Fruit fly (Drosophila melanogaster): ENCODE data around the gene Cpr65Ax2.

Gene Cpr65Ax2

DNA sequence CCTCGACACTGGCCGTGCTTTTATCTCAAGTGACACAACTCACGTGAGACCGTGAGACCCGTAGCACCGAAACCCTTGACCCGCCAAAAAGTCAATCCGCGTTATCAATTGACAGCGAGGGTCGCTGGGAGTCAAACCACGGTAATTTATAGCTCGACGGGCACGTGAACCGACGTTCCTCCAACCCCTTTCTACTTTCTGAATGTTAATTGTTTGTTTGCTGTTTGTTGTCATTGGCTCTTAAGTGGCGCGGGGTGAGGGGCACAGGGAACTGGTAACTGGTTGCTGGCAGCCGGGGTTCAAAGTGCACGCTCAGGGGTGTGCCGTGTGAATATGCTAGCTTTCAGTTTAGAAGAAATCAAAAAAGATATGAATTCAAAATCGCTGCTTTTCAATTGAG lies 43.9 kb downstream of the Cpr65Ax2 start (continued):
- TF ChIP-seq z (GFP tag; IDR thresholded peaks at IDR 0.05) (no peak), Vsx1 (GFP tag; optimal IDR thresholded peaks at IDR 0.05) (peak; percentile 20), fd96Cb (tag; optimal IDR thresholded peaks at IDR 0.05) (no peak), tin (GFP tag; optimal IDR thresholded peaks at IDR 0.05) (no peak), fru (optimal IDR thresholded peaks at IDR 0.05) (no peak), CG10565 (GFP tag; optimal IDR thresholded peaks at IDR 0.05) (no peak)

DNA sequence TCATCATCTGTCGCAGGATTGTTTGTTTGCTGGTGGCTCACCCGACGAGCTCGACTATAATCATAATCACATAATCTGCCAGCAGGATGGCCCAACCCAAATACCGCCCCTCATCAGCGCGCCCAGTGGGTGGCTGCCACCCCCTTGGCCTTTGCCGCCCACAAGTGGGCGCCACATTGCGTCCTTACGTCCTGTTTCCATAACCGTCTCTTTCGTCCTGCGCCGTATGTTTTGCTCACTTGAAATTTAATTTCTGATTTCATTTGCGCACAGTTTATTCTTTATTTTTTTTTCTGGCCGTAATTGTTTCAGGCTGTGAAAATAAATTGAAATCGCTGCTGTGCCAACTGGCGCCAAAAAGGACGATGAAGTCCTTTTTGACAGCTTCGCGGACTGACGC lies 45.2 kb downstream of the Cpr65Ax2 start:
- peak; percentile 92 for TF ChIP-seq Ets65A (GFP tag)
- TF ChIP-seq D19A (tag; optimal IDR thresholded peaks at IDR 0.05), result no peak

DNA sequence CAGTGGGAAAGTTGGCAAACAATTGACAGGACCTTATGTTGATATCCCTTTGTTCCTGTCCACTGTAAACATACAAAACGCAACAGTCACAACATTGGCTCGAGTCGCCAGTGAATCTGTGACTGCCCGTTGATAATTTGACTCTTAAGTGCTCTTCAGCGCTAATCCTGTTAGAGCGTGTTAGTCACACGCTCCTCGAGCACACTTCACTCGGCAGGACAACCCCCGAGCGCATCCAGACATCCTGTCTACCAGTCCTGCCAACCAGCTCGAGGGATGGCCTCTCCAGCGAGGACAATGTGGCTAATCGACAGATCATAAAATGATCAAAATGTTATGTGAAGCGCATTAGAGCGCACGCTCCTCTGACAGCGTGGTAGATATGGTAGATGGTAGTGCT lies 46.1 kb downstream of the Cpr65Ax2 start:
- TF ChIP-seq CG2889 (GFP tag; IDR thresholded peaks at IDR 0.05) (0 out of 3 replicates have a peak, but pooled peaks have one; percentile 18), D (optimal IDR thresholded peaks at IDR 0.05) (peak; percentile 49), D (GFP tag; optimal IDR thresholded peaks at IDR 0.05) (no peak), ham (GFP tag; IDR thresholded peaks at IDR 0.05) (no peak), B-H1 (GFP tag; IDR thresholded peaks at IDR 0.05) (no peak), kni (GFP tag; optimal IDR thresholded peaks at IDR 0.05) (peak; percentile 25), CG3163 (GFP tag; optimal IDR thresholded peaks at IDR 0.05) (no peak), Dp (GFP tag; optimal IDR thresholded peaks at IDR 0.05) (no peak), CTCF (GFP tag; optimal IDR thresholded peaks at IDR 0.05) (peak; percentile 12), Hey (tag; optimal IDR thresholded peaks at IDR 0.05) (peak; percentile 95), Xrp1 (GFP tag; IDR thresholded peaks at IDR 0.05) (no peak), tll (GFP tag; optimal IDR thresholded peaks at IDR 0.05) (peak in 1 of 2 experiments; percentile 73), prd (optimal IDR thresholded peaks at IDR 0.05) (no peak), prd (GFP tag; IDR thresholded peaks at IDR 0.05) (peak; percentile 42; the same call in 1 of the 3 replicates), oc (tag; optimal IDR thresholded peaks at IDR 0.05) (peak; percentile 81), pros (GFP tag; optimal IDR thresholded peaks at IDR 0.05) (peak; percentile 83), gsb-n (tag; optimal IDR thresholded peaks at IDR 0.05) (peak; percentile 94), grn (GFP tag; optimal IDR thresholded peaks at IDR 0.05) (peak; percentile 23), nerfin-1 (tag; optimal IDR thresholded peaks at IDR 0.05) (peak; percentile 27)

DNA sequence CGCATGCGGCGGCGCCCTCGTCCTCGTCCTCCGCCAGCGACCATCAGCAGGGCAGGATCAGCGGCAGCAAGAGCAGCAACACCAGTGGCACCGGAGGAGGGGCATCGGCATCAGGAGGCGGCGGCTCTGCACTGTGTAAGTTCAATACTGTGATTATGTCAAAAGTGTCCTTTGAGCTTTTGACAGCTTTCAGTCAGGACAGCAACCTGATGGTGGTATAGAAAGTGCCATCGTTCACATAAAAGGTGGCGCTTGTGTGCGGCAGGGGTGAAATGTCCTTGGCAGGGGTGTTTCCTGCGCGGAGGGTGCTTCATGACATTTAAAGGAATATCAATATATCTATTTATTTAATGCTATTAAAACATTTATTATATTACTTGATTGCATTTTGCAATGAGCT lies 47.0 kb downstream of the Cpr65Ax2 start:
- TF ChIP-seq Chrac-16 (GFP tag; optimal IDR thresholded peaks at IDR 0.05) (no peak), crc (GFP tag; optimal IDR thresholded peaks at IDR 0.05) (no peak), Oaz (GFP tag; IDR thresholded peaks at IDR 0.05) (0 out of 2 replicates have a peak, but pooled peaks have one; percentile 5), CG12104 (GFP tag; optimal IDR thresholded peaks at IDR 0.05) (no peak), Med (GFP tag) (peak; percentile 53), da (GFP tag; optimal IDR thresholded peaks at IDR 0.05) (no peak), crol (GFP tag; IDR thresholded peaks at IDR 0.05) (0 out of 2 replicates have a peak, but pooled peaks have one; percentile 22), Ets97D (GFP tag; optimal IDR thresholded peaks at IDR 0.05) (peak; percentile 30), CG8089 (GFP tag; optimal IDR thresholded peaks at IDR 0.05) (no peak), CG1529 (GFP tag; optimal IDR thresholded peaks at IDR 0.05) (no peak), CG14441 (GFP tag; IDR thresholded peaks at IDR 0.05) (no peak), CG42726 (GFP tag; IDR thresholded peaks at IDR 0.05; ENCODE audit: partially characterized antibody) (0 out of 2 replicates have a peak, but pooled peaks have one; percentile 16), seq (GFP tag; IDR thresholded peaks at IDR 0.05) (0 out of 2 replicates have a peak, but pooled peaks have one; percentile 33), onecut (GFP tag; IDR thresholded peaks at IDR 0.05) (0 out of 2 replicates have a peak, but pooled peaks have one; percentile 6), pita (GFP tag; optimal IDR thresholded peaks at IDR 0.05) (peak; percentile 49), fd96Cb (tag; optimal IDR thresholded peaks at IDR 0.05) (no peak), CG33213 (GFP tag; optimal IDR thresholded peaks at IDR 0.05) (no peak), dpn (GFP tag; optimal IDR thresholded peaks at IDR 0.05) (no peak), CG6272 (GFP tag; IDR thresholded peaks at IDR 0.05) (0 out of 2 replicates have a peak, but pooled peaks have one; percentile 26), row (GFP tag; IDR thresholded peaks at IDR 0.05) (no peak), ci (GFP tag; IDR thresholded peaks at IDR 0.05) (0 out of 3 replicates have a peak, but pooled peaks have one; percentile 25), lola (GFP tag; optimal IDR thresholded peaks at IDR 0.05) (no peak), CG7786 (GFP tag; optimal IDR thresholded peaks at IDR 0.05) (no peak)
